Worm (Caenorhabditis elegans): ENCODE results near the gene col-162.

DNA sequence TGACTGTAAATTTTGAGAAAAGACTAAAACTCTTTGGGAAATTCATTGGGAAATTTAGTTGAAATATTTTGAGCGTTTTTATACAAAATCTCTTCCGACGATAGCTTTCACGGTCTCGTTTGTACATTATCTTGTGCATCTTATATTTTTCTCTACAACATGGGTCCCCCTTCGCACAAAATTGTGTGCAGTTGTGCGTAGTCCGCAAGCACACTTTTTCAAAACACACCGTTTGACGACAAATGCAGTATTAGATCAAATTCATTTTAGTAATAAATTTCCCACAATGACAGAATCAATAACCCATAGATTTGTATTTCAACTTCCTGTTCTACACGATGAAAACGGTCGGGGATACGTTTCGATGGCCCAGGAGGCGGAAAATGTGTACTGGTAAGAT is 16.1 kb downstream of the col-162 start, which contains the start of gene F25H9.2:
- TF ChIP-seq R02D3.7 (tag; optimal IDR thresholded peaks at IDR 0.05) = no peak
- no peak for TF ChIP-seq snpc-4 (tag; optimal IDR thresholded peaks at IDR 0.05)
